Worm (Caenorhabditis elegans) whole organism, L1 larva: ENCODE results near the gene K05F1.1.

Experiments used
- C16A3.4 ChIP-seq: fragments of 150-350 bp; optimal IDR thresholded peaks from 2 replicates; lab custom pipeline; 2014; ENCODE audit warnings: missing biosample characterization, missing genetic modification characterization
- Y116A8C.19 ChIP-seq: sonication (generic microtip); optimal IDR thresholded peaks from 2 replicates; lab custom pipeline; 2016; ENCODE audit warnings: missing compliant biosample characterization, missing genetic modification characterization, borderline replicate concordance
- aha-1 ChIP-seq: fragments of 150-350 bp; optimal IDR thresholded peaks from 2 replicates; lab custom pipeline; 2014; ENCODE audit warnings: missing biosample characterization, missing genetic modification characterization
- alr-1 ChIP-seq: fragments of 200-800 bp; sonication (Bioruptor generic); optimal IDR thresholded peaks from 2 replicates; lab custom pipeline; 2018; ENCODE audit warnings: borderline replicate concordance, mild to moderate bottlenecking, missing genetic modification characterization, missing compliant biosample characterization
- aly-2 ChIP-seq: fragments of 150-350 bp; optimal IDR thresholded peaks from 2 replicates; lab custom pipeline; 2014; ENCODE audit warnings: missing biosample characterization, missing genetic modification characterization
- ama-1 ChIP-seq: fragments of 150-350 bp; optimal IDR thresholded peaks from 2 replicates; lab custom pipeline; 2014
- ceh-8 ChIP-seq: fragments of 200-800 bp; sonication (Bioruptor generic); optimal IDR thresholded peaks from 2 replicates; lab custom pipeline; 2018; ENCODE audit warnings: mild to moderate bottlenecking, missing genetic modification characterization, moderate library complexity, missing compliant biosample characterization
- ceh-82 ChIP-seq, 3 experiments: fragments of 150-350 bp in 1 of 3; sonication (generic microtip) in 2 of 3; optimal IDR thresholded peaks; 2 replicates each; lab custom pipeline; 2014 to 2017; ENCODE audit warnings: missing biosample characterization in 3 of 3, missing genetic modification characterization in 3 of 3
- ceh-88 ChIP-seq: fragments of 200-800 bp; sonication (Bioruptor generic); IDR thresholded peaks from 2 replicates; pipeline ENCODE4 v1.3.6; 2022; ENCODE audit warnings: missing genetic modification characterization, missing compliant biosample characterization
- ces-1 ChIP-seq: fragments of 150-350 bp; optimal IDR thresholded peaks from 2 replicates; lab custom pipeline; 2014; ENCODE audit warnings: missing biosample characterization, missing genetic modification reagents, missing genetic modification characterization
- efl-1 ChIP-seq, 4 experiments: fragments of 150-350 bp; optimal IDR thresholded peaks in 3 of 4; peaks in 1 of 4; 1 replicate in 1 of 4; 2 replicates in 3 of 4; lab custom pipeline; 2014; ENCODE audit warnings: missing biosample characterization in 2 of 4, missing genetic modification characterization in 2 of 4, missing genetic modification reagents in 2 of 4
- egl-13 ChIP-seq: sonication (generic microtip); optimal IDR thresholded peaks from 2 replicates; lab custom pipeline; 2016; ENCODE audit warnings: missing genotype, missing genetic modification reagents, missing genetic modification characterization, missing compliant biosample characterization
- elt-3 ChIP-seq, 6 experiments: fragments of 150-350 bp in 1 of 6; sonication (generic microtip); optimal IDR thresholded peaks; 2 replicates each; lab custom pipeline; 2017 to 2018; ENCODE audit warnings: missing biosample characterization in 6 of 6, missing genetic modification characterization in 6 of 6, inconsistent platforms in 1 of 6
- ets-5 ChIP-seq: fragments of 200-800 bp; sonication (Bioruptor generic); IDR thresholded peaks from 2 replicates; pipeline ENCODE4 v1.3.6; 2022; ENCODE audit warnings: missing genetic modification characterization, missing compliant biosample characterization
- fkh-10 ChIP-seq: sonication (generic microtip); optimal IDR thresholded peaks from 2 replicates; lab custom pipeline; 2017; ENCODE audit warnings: missing biosample characterization, missing genetic modification reagents, missing genetic modification characterization
- fkh-8 ChIP-seq: sonication (generic microtip); optimal IDR thresholded peaks from 2 replicates; lab custom pipeline; 2016; ENCODE audit warnings: mild to moderate bottlenecking, missing genetic modification characterization, missing compliant biosample characterization
- isw-1 ChIP-seq: fragments of 200-800 bp; sonication (Bioruptor generic); IDR thresholded peaks from 2 replicates; pipeline ENCODE4 v1.3.6; 2022; ENCODE audit warnings: missing genetic modification characterization, missing compliant biosample characterization
- jun-1 ChIP-seq: fragments of 150-350 bp; optimal IDR thresholded peaks from 2 replicates; lab custom pipeline; 2014; ENCODE audit warnings: missing biosample characterization, missing genetic modification reagents, missing genetic modification characterization
- lin-35 ChIP-seq, 2 experiments: fragments of 150-350 bp; optimal IDR thresholded peaks; 2 replicates each; lab custom pipeline; 2014; ENCODE audit warnings: missing biosample characterization in 2 of 2, missing genetic modification characterization in 2 of 2, missing genetic modification reagents in 2 of 2
- lsy-2 ChIP-seq, 2 experiments: fragments of 150-350 bp; optimal IDR thresholded peaks; 2 replicates each; lab custom pipeline; 2014; ENCODE audit warnings: missing biosample characterization in 2 of 2, missing genetic modification characterization in 2 of 2
- mdl-1 ChIP-seq, 2 experiments: fragments of 150-350 bp; optimal IDR thresholded peaks; 2 replicates each; lab custom pipeline; 2014 to 2017; ENCODE audit warnings: missing biosample characterization in 2 of 2, missing genetic modification characterization in 2 of 2, inconsistent platforms in 1 of 2
- nhr-19 ChIP-seq: fragments of 200-800 bp; sonication (Bioruptor generic); conservative IDR thresholded peaks from 2 replicates; pipeline ENCODE4 v1.3.6; 2022; ENCODE audit warnings: missing genetic modification characterization, missing compliant biosample characterization
- nhr-20 ChIP-seq: sonication (generic microtip); optimal IDR thresholded peaks from 2 replicates; lab custom pipeline; 2016; ENCODE audit warnings: mild to moderate bottlenecking, missing genetic modification characterization, missing compliant biosample characterization
- nhr-237 ChIP-seq: fragments of 150-350 bp; optimal IDR thresholded peaks from 2 replicates; lab custom pipeline; 2014; ENCODE audit warnings: missing biosample characterization, missing genetic modification characterization
- nhr-28 ChIP-seq: fragments of 150-350 bp; optimal IDR thresholded peaks from 2 replicates; lab custom pipeline; 2014; ENCODE audit warnings: missing biosample characterization, missing genetic modification characterization
- nhr-71 ChIP-seq: sonication (generic microtip); optimal IDR thresholded peaks from 2 replicates; lab custom pipeline; 2016; ENCODE audit warnings: mild to moderate bottlenecking, missing genetic modification characterization, moderate library complexity, missing compliant biosample characterization
- nhr-76 ChIP-seq: sonication (generic microtip); optimal IDR thresholded peaks from 2 replicates; lab custom pipeline; 2017; ENCODE audit warnings: missing biosample characterization, missing genetic modification characterization
- nhr-84 ChIP-seq: sonication (generic microtip); optimal IDR thresholded peaks from 2 replicates; lab custom pipeline; 2017; ENCODE audit warnings: missing biosample characterization, missing genetic modification characterization
- nhr-85 ChIP-seq: sonication (generic microtip); peaks from one replicate; lab custom pipeline; 2016; ENCODE audit warnings: missing genetic modification characterization, inconsistent platforms, missing compliant biosample characterization
- nhr-90 ChIP-seq: sonication (generic microtip); optimal IDR thresholded peaks from 2 replicates; lab custom pipeline; 2016; ENCODE audit warnings: mild to moderate bottlenecking, missing genetic modification characterization, missing compliant biosample characterization; ENCODE audit not compliant: poor library complexity
- pag-3 ChIP-seq: sonication (generic microtip); optimal IDR thresholded peaks from 2 replicates; lab custom pipeline; 2017; ENCODE audit warnings: missing genetic modification characterization, mild to moderate bottlenecking, missing compliant biosample characterization, antibody characterized with exemption, borderline replicate concordance; ENCODE audit not compliant: insufficient read depth
- pax-3 ChIP-seq: fragments of 200-800 bp; sonication (Bioruptor generic); optimal IDR thresholded peaks from 2 replicates; lab custom pipeline; 2018; ENCODE audit warnings: mild to moderate bottlenecking, missing genetic modification characterization, moderate library complexity, missing compliant biosample characterization
- snu-23 ChIP-seq: sonication (generic microtip); optimal IDR thresholded peaks from 2 replicates; lab custom pipeline; 2016; ENCODE audit warnings: missing genetic modification characterization, missing compliant biosample characterization
- sup-37 ChIP-seq: fragments of 200-800 bp; sonication (Bioruptor generic); optimal IDR thresholded peaks from 2 replicates; lab custom pipeline; 2018; ENCODE audit warnings: mild to moderate bottlenecking, missing genetic modification characterization, missing compliant biosample characterization
- swsn-7 ChIP-seq: sonication (generic microtip); optimal IDR thresholded peaks from 2 replicates; lab custom pipeline; 2016; ENCODE audit warnings: missing genetic modification characterization, missing compliant biosample characterization
- unc-62 ChIP-seq: fragments of 150-350 bp; optimal IDR thresholded peaks from 2 replicates; lab custom pipeline; 2014; ENCODE audit warnings: missing biosample characterization, missing genetic modification reagents, missing genetic modification characterization
- unc-98 ChIP-seq: fragments of 200-800 bp; sonication (Bioruptor generic); IDR thresholded peaks from 2 replicates; pipeline ENCODE4 v1.3.6; 2022; ENCODE audit warnings: missing genetic modification characterization, missing compliant biosample characterization
- xbp-1 ChIP-seq: sonication (generic microtip); optimal IDR thresholded peaks from 2 replicates; lab custom pipeline; 2016; ENCODE audit warnings: missing genetic modification characterization, missing compliant biosample characterization

Gene K05F1.1

ce11 chrII:5772547-5773142, 28.5 kb upstream of the K05F1.1 start (continued):
- TF ChIP-seq ama-1 (no peak), nhr-76 (no peak), xbp-1 (tag; lab: Kevin White, UChicago) (peak; percentile 17), pag-3 (tag; lab: Kevin White, UChicago) (no peak), aha-1 (no peak), efl-1 (optimal IDR thresholded peaks at IDR 0.05; lab: Kevin White, UChicago) (peak; percentile 38 to 51), efl-1 (GFP tag; optimal IDR thresholded peaks at IDR 0.05 in 1 of 2; lab: Kevin White, UChicago) (peak; percentile 24 to 93), unc-98 (no peak), aly-2 (tag; lab: Kevin White, UChicago) (no peak), lsy-2 (tag; optimal IDR thresholded peaks at IDR 0.05; lab: Kevin White, UChicago) (peak; percentile 19 to 53), fkh-8 (tag; lab: Kevin White, UChicago) (peak; percentile 16), ces-1 (GFP tag; lab: Kevin White, UChicago) (no peak), egl-13 (tag; lab: Kevin White, UChicago) (no peak), nhr-19 (GFP tag; lab: Robert Waterston, UW) (peak; percentile 59), nhr-85 (tag; lab: Kevin White, UChicago) (peak; percentile 57), nhr-90 (tag; lab: Kevin White, UChicago) (peak; percentile 50), elt-3 (tag; optimal IDR thresholded peaks at IDR 0.05; lab: Kevin White, UChicago) (peak in 1 of 6 experiments; percentile 13), unc-62 (GFP tag; lab: Kevin White, UChicago) (no peak), mdl-1 (tag; optimal IDR thresholded peaks at IDR 0.05; lab: Kevin White, UChicago) (peak in 1 of 2 experiments; percentile 50), alr-1 (tag; lab: Kevin White, UChicago) (no peak), fkh-10 (GFP tag; lab: Kevin White, UChicago) (no peak), nhr-20 (peak; percentile 63), ceh-8 (GFP tag; lab: Kevin White, UChicago) (peak; percentile 11), ets-5 (no peak), ceh-88 (GFP tag; lab: Robert Waterston, UW) (no peak), C16A3.4 (tag; lab: Kevin White, UChicago) (peak; percentile 56), nhr-84 (tag; lab: Kevin White, UChicago) (no peak)

ce11 chrII:5774120-5774519, 27.1 kb upstream of the K05F1.1 start, which contains the start of the genes dmd-5 and F10C1.1:
Gene dmd-5 (minus strand): TSS chrII:5774220.
Gene F10C1.1 (plus strand): TSS chrII:5774229.
- TF ChIP-seq fkh-10 (GFP tag; lab: Kevin White, UChicago) (no peak), nhr-237 (tag; lab: Kevin White, UChicago) (no peak), isw-1 (GFP tag; lab: Robert Waterston, UW) (no peak), nhr-20 (no peak), Y116A8C.19 (no peak), lin-35 (GFP tag; optimal IDR thresholded peaks at IDR 0.05; lab: Kevin White, UChicago) (no peak), unc-98 (no peak), nhr-28 (tag; lab: Kevin White, UChicago) (no peak), jun-1 (no peak), ceh-82 (tag; optimal IDR thresholded peaks at IDR 0.05; lab: Kevin White, UChicago) (no peak), sup-37 (GFP tag; lab: Kevin White, UChicago) (no peak), elt-3 (tag; optimal IDR thresholded peaks at IDR 0.05; lab: Kevin White, UChicago) (no peak), xbp-1 (tag; lab: Kevin White, UChicago) (no peak), fkh-8 (tag; lab: Kevin White, UChicago) (no peak), nhr-76 (no peak), nhr-71 (tag; lab: Kevin White, UChicago) (no peak)
- TF ChIP-seq, all 84 proteins: peak for 0

DNA sequence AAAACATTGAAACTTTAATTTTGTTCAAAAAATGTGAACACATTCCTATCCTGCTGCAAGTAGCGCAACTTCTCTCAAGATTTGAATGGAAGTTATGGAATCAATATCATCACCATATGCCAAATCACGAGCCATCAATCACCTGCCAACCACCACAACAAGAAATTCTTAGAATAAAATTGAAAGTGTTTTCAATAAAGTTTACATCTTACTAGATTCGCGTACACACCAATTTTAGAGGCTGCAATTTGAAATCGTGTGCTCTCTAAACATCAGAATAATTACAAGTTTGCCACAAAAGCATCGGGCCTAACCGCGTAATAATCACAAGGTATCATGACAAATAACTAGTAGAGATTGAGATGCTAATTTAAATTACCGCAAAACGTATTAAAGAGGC, 26.3 kb upstream of the K05F1.1 start:
- TF ChIP-seq swsn-7 (no peak), pax-3 (tag; lab: Kevin White, UChicago) (peak; percentile 62), fkh-8 (tag; lab: Kevin White, UChicago) (peak; percentile 53), unc-62 (GFP tag; lab: Kevin White, UChicago) (no peak), nhr-71 (tag; lab: Kevin White, UChicago) (peak; percentile 21), snu-23 (GFP tag; lab: Kevin White, UChicago) (no peak)
